Fruit fly (Drosophila melanogaster): ENCODE data around the gene meru.

The meru gene

dm6 chr3L:15825493-15826209 is 18.2 kb downstream of the meru start (continued):
- TF ChIP-seq pum (GFP tag; optimal IDR thresholded peaks at IDR 0.05) (no peak), CG7987 (GFP tag; optimal IDR thresholded peaks at IDR 0.05) (peak; percentile 35), CG3407 (GFP tag; optimal IDR thresholded peaks at IDR 0.05) (peak; percentile 19), CG43689 (GFP tag; IDR thresholded peaks at IDR 0.05) (no peak), Med (GFP tag) (peak; percentile 69), slou (GFP tag; optimal IDR thresholded peaks at IDR 0.05) (no peak), HHEX (GFP tag; optimal IDR thresholded peaks at IDR 0.05) (peak; percentile 25), CG1647 (GFP tag; optimal IDR thresholded peaks at IDR 0.05) (peak; percentile 22), phol (tag; optimal IDR thresholded peaks at IDR 0.05) (peak; percentile 81), Oaz (GFP tag; IDR thresholded peaks at IDR 0.05) (no peak), CrebB (tag; optimal IDR thresholded peaks at IDR 0.05) (peak; percentile 12), row (GFP tag; IDR thresholded peaks at IDR 0.05) (peak; percentile 44; the same call in 2 of the 3 replicates), ftz-f1 (GFP tag; optimal IDR thresholded peaks at IDR 0.05) (peak; percentile 43), CG17568 (GFP tag; optimal IDR thresholded peaks at IDR 0.05) (peak; percentile 37), Lhr (GFP tag; optimal IDR thresholded peaks at IDR 0.05) (no peak), croc (GFP tag; conservative IDR thresholded peaks at IDR 0.05) (no peak), MESR4 (GFP tag; optimal IDR thresholded peaks at IDR 0.05) (no peak), CG9727 (GFP tag; optimal IDR thresholded peaks at IDR 0.05) (peak; percentile 45), bsh (GFP tag; optimal IDR thresholded peaks at IDR 0.05) (peak in 1 of 2 experiments; percentile 22), CG6689 (GFP tag; IDR thresholded peaks at IDR 0.05) (peak; percentile 9; the same call in 1 of the 2 replicates), dmrt11E (tag; optimal IDR thresholded peaks at IDR 0.05) (no peak), Bteb2 (GFP tag; optimal IDR thresholded peaks at IDR 0.05) (peak; percentile 47), Blimp-1 (GFP tag; optimal IDR thresholded peaks at IDR 0.05) (peak; percentile 14), lab (GFP tag; optimal IDR thresholded peaks at IDR 0.05) (peak; percentile 62), HLH3B (GFP tag; IDR thresholded peaks at IDR 0.05) (peak; percentile 20; the same call in 1 of the 2 replicates), Trl (optimal IDR thresholded peaks at IDR 0.05) (peak; percentile 81 to 94), Trl (GFP tag; optimal IDR thresholded peaks at IDR 0.05) (peak; percentile 26), chm (GFP tag; IDR thresholded peaks at IDR 0.05) (peak; percentile 36; the same call in 1 of the 2 replicates)

DNA sequence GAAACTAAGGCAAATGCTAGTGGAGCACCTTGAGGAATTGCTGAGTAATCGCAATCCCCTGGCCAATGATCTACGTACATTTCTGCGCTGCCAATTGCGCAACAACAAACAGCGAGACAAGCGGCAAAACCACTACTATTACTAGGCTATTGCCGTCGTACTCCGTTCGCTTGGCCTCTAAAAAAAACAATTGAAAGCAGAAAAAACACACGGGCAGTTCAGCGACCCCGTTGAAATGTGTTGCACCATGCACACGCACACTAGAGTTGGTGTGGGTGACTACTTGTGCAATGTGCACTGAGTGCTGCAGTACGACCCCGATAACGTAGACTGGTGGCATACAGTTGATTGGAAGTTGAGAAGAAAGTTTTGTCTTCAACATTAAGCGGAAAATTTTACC is 19.3 kb downstream of the meru start:
- no peak for TF ChIP-seq hkb (optimal IDR thresholded peaks at IDR 0.05)
- peak; percentile 23; the same call in 1 of the 2 replicates for TF ChIP-seq hkb (GFP tag; IDR thresholded peaks at IDR 0.05)
- peak; percentile 15 for TF ChIP-seq Med (GFP tag)
- no peak for TF ChIP-seq trem (tag; optimal IDR thresholded peaks at IDR 0.05)
- TF ChIP-seq ci (GFP tag; IDR thresholded peaks at IDR 0.05), result peak; percentile 59
- peak; percentile 17 for TF ChIP-seq HmgZ (tag; optimal IDR thresholded peaks at IDR 0.05)
- 0 out of 4 replicates have a peak, but pooled peaks have one; percentile 80 for TF ChIP-seq chinmo (GFP tag; IDR thresholded peaks at IDR 0.05; ENCODE audit: partially characterized antibody)
- TF ChIP-seq CG4730 (GFP tag; IDR thresholded peaks at IDR 0.05), result no peak
- TF ChIP-seq row (GFP tag; IDR thresholded peaks at IDR 0.05), result peak; percentile 22; the same call in 1 of the 3 replicates
- no peak for TF ChIP-seq CG9437 (GFP tag; optimal IDR thresholded peaks at IDR 0.05)
- no peak for TF ChIP-seq ham (GFP tag; IDR thresholded peaks at IDR 0.05)
- TF ChIP-seq CG7987 (GFP tag; optimal IDR thresholded peaks at IDR 0.05), result no peak
- TF ChIP-seq CG34422 (GFP tag; IDR thresholded peaks at IDR 0.05), result no peak
- TF ChIP-seq ftz-f1 (GFP tag; optimal IDR thresholded peaks at IDR 0.05), result peak; percentile 39
- 0 out of 2 replicates have a peak, but pooled peaks have one; percentile 36 for TF ChIP-seq CG1024 (GFP tag; IDR thresholded peaks at IDR 0.05)
- peak; percentile 86 for TF ChIP-seq grau (tag; optimal IDR thresholded peaks at IDR 0.05)
- TF ChIP-seq Drgx (GFP tag; IDR thresholded peaks at IDR 0.05), result peak; percentile 57
- peak; percentile 56 for TF ChIP-seq twi (tag; optimal IDR thresholded peaks at IDR 0.05)
- 0 out of 2 replicates have a peak, but pooled peaks have one; percentile 6 for TF ChIP-seq inv (GFP tag; IDR thresholded peaks at IDR 0.05; ENCODE audit: partially characterized antibody)
- no peak for TF ChIP-seq CG1603 (tag; optimal IDR thresholded peaks at IDR 0.05)
- TF ChIP-seq eyg (GFP tag; optimal IDR thresholded peaks at IDR 0.05), result no peak
- no peak for TF ChIP-seq Tbp (GFP tag; optimal IDR thresholded peaks at IDR 0.05)
- no peak for TF ChIP-seq Mes4 (GFP tag; optimal IDR thresholded peaks at IDR 0.05)
- no peak for TF ChIP-seq lov (optimal IDR thresholded peaks at IDR 0.05)
- TF ChIP-seq lov (GFP tag; IDR thresholded peaks at IDR 0.05), result no peak
- no peak for TF ChIP-seq oc (tag; optimal IDR thresholded peaks at IDR 0.05)

Measured in whole organism, embryonic.